Fruit fly (Drosophila melanogaster): ENCODE measurements around the gene Gapvd1.

Gene Gapvd1

DNA sequence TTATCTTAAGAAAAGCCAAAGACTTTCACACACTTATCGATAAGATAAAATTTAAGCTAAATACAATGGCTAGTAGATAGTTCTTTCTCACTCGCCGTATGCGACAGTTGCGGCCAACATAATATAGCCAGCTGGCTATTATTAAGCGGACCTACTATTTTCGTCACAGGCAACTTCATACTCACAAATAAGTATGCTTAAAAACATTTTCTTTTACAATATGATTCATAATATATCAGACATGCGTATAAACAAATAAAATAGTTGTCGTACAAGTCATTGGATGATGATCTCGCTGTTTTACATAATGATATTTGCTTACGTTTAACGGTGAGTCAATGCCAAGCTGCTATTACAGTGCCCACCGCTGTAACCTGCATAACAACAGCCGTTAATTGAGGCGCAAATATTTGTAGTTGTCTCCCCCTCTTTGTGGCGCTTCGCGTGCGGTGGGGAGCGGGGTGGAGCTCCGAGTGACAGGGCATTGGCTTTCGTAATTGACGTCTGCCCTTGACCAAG is 1.1 kb downstream of the Gapvd1 start (continued):
- TF ChIP-seq CG4424 (GFP tag; optimal IDR thresholded peaks at IDR 0.05) (peak; percentile 55), ERR (GFP tag; optimal IDR thresholded peaks at IDR 0.05) (no peak), CG14860 (GFP tag; IDR thresholded peaks at IDR 0.05; ENCODE audit: partially characterized antibody) (no peak), CG13287 (GFP tag; IDR thresholded peaks at IDR 0.05; ENCODE audit: partially characterized antibody) (no peak; the same call in 1 of the 2 replicates), tup (GFP tag; optimal IDR thresholded peaks at IDR 0.05) (no peak), ara (GFP tag; IDR thresholded peaks at IDR 0.05) (no peak), CG13624 (GFP tag; optimal IDR thresholded peaks at IDR 0.05) (peak; percentile 73), CG13894 (tag; optimal IDR thresholded peaks at IDR 0.05) (peak; percentile 39), twi (tag; optimal IDR thresholded peaks at IDR 0.05) (peak; percentile 13), BtbVII (GFP tag; optimal IDR thresholded peaks at IDR 0.05) (peak; percentile 59), CG12219 (GFP tag; optimal IDR thresholded peaks at IDR 0.05) (peak; percentile 76), luna (GFP tag; optimal IDR thresholded peaks at IDR 0.05) (no peak), HLH3B (GFP tag; IDR thresholded peaks at IDR 0.05) (peak; percentile 70), Jarid2 (GFP tag; optimal IDR thresholded peaks at IDR 0.05) (no peak), Dp (GFP tag; optimal IDR thresholded peaks at IDR 0.05) (no peak), CG3407 (GFP tag; optimal IDR thresholded peaks at IDR 0.05) (peak; percentile 40), dpn (GFP tag; optimal IDR thresholded peaks at IDR 0.05) (peak; percentile 63 to 66), vnd (GFP tag; IDR thresholded peaks at IDR 0.05; ENCODE audit: partially characterized antibody) (no peak), dm (GFP tag; optimal IDR thresholded peaks at IDR 0.05) (no peak), CG30020 (tag; optimal IDR thresholded peaks at IDR 0.05) (no peak), CG11398 (GFP tag; optimal IDR thresholded peaks at IDR 0.05) (peak; percentile 34), C15 (GFP tag; IDR thresholded peaks at IDR 0.05) (peak; percentile 35; the same call in 1 of the 3 replicates), Rx (GFP tag; IDR thresholded peaks at IDR 0.05) (peak; percentile 47), CG9215 (GFP tag; IDR thresholded peaks at IDR 0.05) (peak; percentile 56), Aef1 (GFP tag; IDR thresholded peaks at IDR 0.05) (peak; percentile 50), CG11695 (GFP tag; IDR thresholded peaks at IDR 0.05) (peak; percentile 82), CG2678 (tag; optimal IDR thresholded peaks at IDR 0.05) (peak; percentile 84), B-H2 (GFP tag; optimal IDR thresholded peaks at IDR 0.05) (no peak), Nf-YC (tag; optimal IDR thresholded peaks at IDR 0.05) (peak; percentile 37), ham (GFP tag; IDR thresholded peaks at IDR 0.05) (no peak), HLH54F (GFP tag; optimal IDR thresholded peaks at IDR 0.05) (peak; percentile 47), pnt (GFP tag; optimal IDR thresholded peaks at IDR 0.05) (peak; percentile 35)

DNA sequence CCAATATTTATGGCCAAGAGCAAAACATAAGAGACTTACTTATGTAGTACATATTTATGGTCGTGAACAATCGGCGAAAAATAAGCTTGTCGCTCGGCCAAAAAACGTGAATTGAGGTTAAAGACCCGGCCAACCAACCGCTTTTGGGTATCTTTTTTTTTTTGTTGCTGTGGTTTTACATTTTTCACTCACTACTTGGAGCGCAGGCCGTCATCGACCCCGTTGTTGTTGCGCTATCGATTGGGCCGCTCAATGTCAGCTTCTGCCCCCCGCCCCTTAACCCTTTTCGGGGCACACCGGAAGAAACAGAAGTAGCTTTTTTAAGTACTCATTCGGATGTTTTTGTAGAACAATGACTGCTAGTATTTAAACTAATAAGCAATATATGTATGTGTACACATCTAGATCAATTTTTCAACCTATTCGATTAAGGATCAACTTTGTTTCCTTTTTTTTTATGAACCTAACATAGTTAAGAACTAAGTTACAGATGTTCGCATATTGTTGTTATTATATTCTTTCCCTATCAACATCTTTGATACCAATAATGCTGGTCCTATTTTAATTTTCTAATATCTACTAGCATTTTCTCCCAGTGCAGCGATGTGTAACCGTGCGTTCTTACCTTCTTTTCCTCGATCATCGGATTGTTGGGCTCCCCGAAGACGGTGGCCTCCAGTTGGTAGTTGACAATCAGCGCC is 13.0 kb downstream of the Gapvd1 start:
- no peak for TF ChIP-seq GATAe (GFP tag; conservative IDR thresholded peaks at IDR 0.05)
- peak; percentile 82 for TF ChIP-seq phol (tag; optimal IDR thresholded peaks at IDR 0.05)
- TF ChIP-seq gfzf (GFP tag; optimal IDR thresholded peaks at IDR 0.05), result no peak
- no peak for TF ChIP-seq Awh (GFP tag; IDR thresholded peaks at IDR 0.05)
- TF ChIP-seq CG18764 (GFP tag; optimal IDR thresholded peaks at IDR 0.05), result peak; percentile 26
- TF ChIP-seq cas (GFP tag; IDR thresholded peaks at IDR 0.05), result no peak
- TF ChIP-seq ci (GFP tag; IDR thresholded peaks at IDR 0.05), result no peak
- peak; percentile 46; the same call in 2 of the 3 replicates for TF ChIP-seq tgo (GFP tag; IDR thresholded peaks at IDR 0.05)
- peak; percentile 61 for TF ChIP-seq Xrp1 (GFP tag; IDR thresholded peaks at IDR 0.05)
- no peak for TF ChIP-seq CG10543 (GFP tag; optimal IDR thresholded peaks at IDR 0.05)
- TF ChIP-seq lov (optimal IDR thresholded peaks at IDR 0.05), result no peak
- TF ChIP-seq lov (GFP tag; IDR thresholded peaks at IDR 0.05), result no peak
- TF ChIP-seq Nf-YB (GFP tag; optimal IDR thresholded peaks at IDR 0.05), result no peak
- no peak for TF ChIP-seq Deaf1 (tag; optimal IDR thresholded peaks at IDR 0.05)
- no peak for TF ChIP-seq Doc3 (GFP tag; IDR thresholded peaks at IDR 0.05; ENCODE audit: partially characterized antibody)
- peak; percentile 60; the same call in 1 of the 2 replicates for TF ChIP-seq CG7372 (GFP tag; IDR thresholded peaks at IDR 0.05)
- peak; percentile 70 for TF ChIP-seq CG13775 (GFP tag; optimal IDR thresholded peaks at IDR 0.05)
- TF ChIP-seq sc (optimal IDR thresholded peaks at IDR 0.05), result no peak
- TF ChIP-seq sc (GFP tag; optimal IDR thresholded peaks at IDR 0.05), result peak; percentile 51
- peak; percentile 22 for TF ChIP-seq CG15696 (tag; optimal IDR thresholded peaks at IDR 0.05)

Measured in whole organism, embryonic.